Worm (Caenorhabditis elegans): ENCODE measurements around the gene T28A11.2.

The T28A11.2 gene

ce11 chrV:3269407-3269806 is 10.8 kb upstream of the T28A11.2 start, which contains the start of gene T28A11.19:
Gene T28A11.19, minus strand, starts transcription at chrV:3269514.
- TF ChIP-seq ceh-13 (GFP tag; optimal IDR thresholded peaks at IDR 0.05) (no peak), tbx-37 (GFP tag; conservative IDR thresholded peaks at IDR 0.05) (no peak), scrt-1 (GFP tag; IDR thresholded peaks at IDR 0.05) (no peak), ets-7 (tag; optimal IDR thresholded peaks at IDR 0.05) (no peak), F13C5.2 (tag; optimal IDR thresholded peaks at IDR 0.05) (no peak), B0310.2 (tag; optimal IDR thresholded peaks at IDR 0.05) (no peak), sea-1 (GFP tag; conservative IDR thresholded peaks at IDR 0.05) (no peak), hmg-4 (GFP tag; optimal IDR thresholded peaks at IDR 0.05) (no peak), flt-1 (GFP tag; IDR thresholded peaks at IDR 0.05) (no peak), tra-4 (tag; optimal IDR thresholded peaks at IDR 0.05) (no peak), ama-1 (optimal IDR thresholded peaks at IDR 0.05) (no peak), hmbx-1 (tag; optimal IDR thresholded peaks at IDR 0.05) (no peak), hnd-1 (tag; optimal IDR thresholded peaks at IDR 0.05) (no peak), pes-1 (GFP tag; IDR thresholded peaks at IDR 0.05) (no peak), tbx-11 (GFP tag; IDR thresholded peaks at IDR 0.05) (no peak), aly-1 (tag; optimal IDR thresholded peaks at IDR 0.05) (no peak), ceh-36 (tag; optimal IDR thresholded peaks at IDR 0.05) (no peak)

ce11 chrV:3273156-3273555 is 7.0 kb upstream of the T28A11.2 start, which contains the start of gene T28A11.20:
Gene T28A11.20, minus strand, starts transcription at chrV:3273256.
- TF ChIP-seq flt-1 (GFP tag; IDR thresholded peaks at IDR 0.05) (no peak), ets-7 (tag; optimal IDR thresholded peaks at IDR 0.05) (no peak), ceh-36 (tag; optimal IDR thresholded peaks at IDR 0.05) (no peak), sea-1 (GFP tag; conservative IDR thresholded peaks at IDR 0.05) (no peak), ceh-13 (GFP tag; optimal IDR thresholded peaks at IDR 0.05) (no peak), tra-4 (tag; optimal IDR thresholded peaks at IDR 0.05) (no peak), hmbx-1 (tag; optimal IDR thresholded peaks at IDR 0.05) (no peak), hnd-1 (tag; optimal IDR thresholded peaks at IDR 0.05) (no peak), ama-1 (optimal IDR thresholded peaks at IDR 0.05) (no peak), pes-1 (GFP tag; IDR thresholded peaks at IDR 0.05) (no peak), scrt-1 (GFP tag; IDR thresholded peaks at IDR 0.05) (no peak), tbx-11 (GFP tag; IDR thresholded peaks at IDR 0.05) (no peak), hmg-4 (GFP tag; optimal IDR thresholded peaks at IDR 0.05) (no peak)

ce11 chrV:3273577-3274100 is 6.5 kb upstream of the T28A11.2 start, which contains the start of gene T28A11.4:
Gene T28A11.4, plus strand, starts transcription at chrV:3274050.
- TF ChIP-seq sea-1 (GFP tag; conservative IDR thresholded peaks at IDR 0.05), result no peak
- no peak for TF ChIP-seq pes-1 (GFP tag; IDR thresholded peaks at IDR 0.05)
- TF ChIP-seq ama-1 (optimal IDR thresholded peaks at IDR 0.05), result no peak
- no peak for TF ChIP-seq hmbx-1 (tag; optimal IDR thresholded peaks at IDR 0.05)
- no peak for TF ChIP-seq F13C5.2 (tag; optimal IDR thresholded peaks at IDR 0.05)
- TF ChIP-seq flt-1 (GFP tag; IDR thresholded peaks at IDR 0.05), result no peak
- no peak for TF ChIP-seq hnd-1 (tag; optimal IDR thresholded peaks at IDR 0.05)
- no peak for TF ChIP-seq ceh-36 (tag; optimal IDR thresholded peaks at IDR 0.05)
- no peak for TF ChIP-seq ets-7 (tag; optimal IDR thresholded peaks at IDR 0.05)
- no peak for TF ChIP-seq scrt-1 (GFP tag; IDR thresholded peaks at IDR 0.05)
- TF ChIP-seq tra-4 (tag; optimal IDR thresholded peaks at IDR 0.05), result no peak

ce11 chrV:3275033-3275432 is 5.1 kb upstream of the T28A11.2 start, which contains the start of gene T28A11.3:
Gene T28A11.3, plus strand, starts transcription at chrV:3275333.
- TF ChIP-seq pes-1 (GFP tag; IDR thresholded peaks at IDR 0.05) (no peak), ets-7 (tag; optimal IDR thresholded peaks at IDR 0.05) (no peak), tbx-37 (GFP tag; conservative IDR thresholded peaks at IDR 0.05) (no peak), ceh-13 (GFP tag; optimal IDR thresholded peaks at IDR 0.05) (no peak), tra-4 (tag; optimal IDR thresholded peaks at IDR 0.05) (no peak), hnd-1 (tag; optimal IDR thresholded peaks at IDR 0.05) (no peak), scrt-1 (GFP tag; IDR thresholded peaks at IDR 0.05) (no peak), F13C5.2 (tag; optimal IDR thresholded peaks at IDR 0.05) (no peak)

- TF ChIP-seq hmbx-1 (tag; optimal IDR thresholded peaks at IDR 0.05) (no peak), ama-1 (optimal IDR thresholded peaks at IDR 0.05) (no peak), tbx-37 (GFP tag; conservative IDR thresholded peaks at IDR 0.05) (no peak), aly-1 (tag; optimal IDR thresholded peaks at IDR 0.05) (no peak), flt-1 (GFP tag; IDR thresholded peaks at IDR 0.05) (no peak), ceh-13 (GFP tag; optimal IDR thresholded peaks at IDR 0.05) (no peak), pes-1 (GFP tag; IDR thresholded peaks at IDR 0.05) (no peak), tbx-11 (GFP tag; IDR thresholded peaks at IDR 0.05) (no peak), tra-4 (tag; optimal IDR thresholded peaks at IDR 0.05) (no peak), ceh-36 (tag; optimal IDR thresholded peaks at IDR 0.05) (no peak), sea-1 (GFP tag; conservative IDR thresholded peaks at IDR 0.05) (no peak)
Measured at ce11 chrV:3276184-3276583, 4.0 kb upstream of the T28A11.2 start.

ce11 chrV:3278101-3278639 is 2.0 kb upstream of the T28A11.2 start, which contains the start of gene fbxa-64:
Gene fbxa-64, minus strand, starts transcription at chrV:3278151.
- no peak for TF ChIP-seq hmbx-1 (tag; optimal IDR thresholded peaks at IDR 0.05)
- TF ChIP-seq flt-1 (GFP tag; IDR thresholded peaks at IDR 0.05), result no peak
- TF ChIP-seq scrt-1 (GFP tag; IDR thresholded peaks at IDR 0.05), result no peak
- TF ChIP-seq hmg-4 (GFP tag; optimal IDR thresholded peaks at IDR 0.05), result no peak
- TF ChIP-seq ceh-13 (GFP tag; optimal IDR thresholded peaks at IDR 0.05), result no peak
- TF ChIP-seq aly-1 (tag; optimal IDR thresholded peaks at IDR 0.05), result no peak
- no peak for TF ChIP-seq ceh-36 (tag; optimal IDR thresholded peaks at IDR 0.05)
- no peak for TF ChIP-seq sea-1 (GFP tag; conservative IDR thresholded peaks at IDR 0.05)
- TF ChIP-seq ama-1 (optimal IDR thresholded peaks at IDR 0.05), result no peak
- TF ChIP-seq B0310.2 (tag; optimal IDR thresholded peaks at IDR 0.05), result no peak
- no peak for TF ChIP-seq hnd-1 (tag; optimal IDR thresholded peaks at IDR 0.05)
- no peak for TF ChIP-seq tbx-37 (GFP tag; conservative IDR thresholded peaks at IDR 0.05)
- TF ChIP-seq tra-4 (tag; optimal IDR thresholded peaks at IDR 0.05), result no peak
- TF ChIP-seq F13C5.2 (tag; optimal IDR thresholded peaks at IDR 0.05), result no peak
- no peak for TF ChIP-seq tbx-11 (GFP tag; IDR thresholded peaks at IDR 0.05)
- TF ChIP-seq ets-7 (tag; optimal IDR thresholded peaks at IDR 0.05), result no peak
- no peak for TF ChIP-seq pes-1 (GFP tag; IDR thresholded peaks at IDR 0.05)

ce11 chrV:3279138-3279537 is 1.0 kb upstream of the T28A11.2 start:
- TF ChIP-seq sea-1 (GFP tag; conservative IDR thresholded peaks at IDR 0.05) (no peak), ceh-13 (GFP tag; optimal IDR thresholded peaks at IDR 0.05) (no peak), flt-1 (GFP tag; IDR thresholded peaks at IDR 0.05) (no peak), tbx-37 (GFP tag; conservative IDR thresholded peaks at IDR 0.05) (no peak), ama-1 (optimal IDR thresholded peaks at IDR 0.05) (no peak), hmg-4 (GFP tag; optimal IDR thresholded peaks at IDR 0.05) (no peak), tra-4 (tag; optimal IDR thresholded peaks at IDR 0.05) (no peak), ets-7 (tag; optimal IDR thresholded peaks at IDR 0.05) (no peak), pes-1 (GFP tag; IDR thresholded peaks at IDR 0.05) (no peak), F13C5.2 (tag; optimal IDR thresholded peaks at IDR 0.05) (no peak), hnd-1 (tag; optimal IDR thresholded peaks at IDR 0.05) (no peak), scrt-1 (GFP tag; IDR thresholded peaks at IDR 0.05) (no peak), hmbx-1 (tag; optimal IDR thresholded peaks at IDR 0.05) (no peak), tbx-11 (GFP tag; IDR thresholded peaks at IDR 0.05) (no peak), aly-1 (tag; optimal IDR thresholded peaks at IDR 0.05) (no peak), ceh-36 (tag; optimal IDR thresholded peaks at IDR 0.05) (no peak)

All from whole organism, early embryonic.